Fruit fly (Drosophila melanogaster) whole organism: ENCODE measurements around the gene CG32369.

Source experiments
- CG8478 ChIP-seq: fragments of >200 bp; optimal IDR thresholded peaks from 2 replicates; lab custom pipeline; 2018; ENCODE audit warnings: inconsistent platforms
- Dll ChIP-seq: fragments of >200 bp; optimal IDR thresholded peaks from 2 replicates; lab custom pipeline; 2017
- EcR ChIP-seq, 2 experiments: fragments of >200 bp; optimal IDR thresholded peaks; 2 replicates each; lab custom pipeline; 2017; ENCODE audit warnings: missing biosample characterization in 2 of 2, missing genetic modification characterization in 2 of 2, missing genetic modification reagents in 2 of 2
- pan ChIP-seq: fragments of >200 bp; optimal IDR thresholded peaks from 2 replicates; lab custom pipeline; 2017
- psq ChIP-seq: fragments of >200 bp; optimal IDR thresholded peaks from 2 replicates; lab custom pipeline; 2017
- usp ChIP-seq: fragments of >200 bp; optimal IDR thresholded peaks from 2 replicates; lab custom pipeline; 2017; ENCODE audit warnings: missing biosample characterization, missing genetic modification characterization, mixed read lengths

- TF ChIP-seq EcR (GFP tag; optimal IDR thresholded peaks at IDR 0.05; lab: Kevin White, UChicago) = no peak
- no peak for TF ChIP-seq CG8478
- no peak for TF ChIP-seq Dll (lab: Kevin White, UChicago)
- TF ChIP-seq pan (lab: Kevin White, UChicago) = no peak
- TF ChIP-seq psq = no peak
- no peak for TF ChIP-seq usp (GFP tag; lab: Kevin White, UChicago)
Observed at dm6 chr3L:7783383-7783782, 26.2 kb downstream of the CG32369 start.
